Worm (Caenorhabditis elegans) whole organism, L4 larva: ENCODE results near the gene R11G1.7.
A peak's percentile ranks its signal among the peaks of the same experiment; 100 is the strongest.

Experiments
- D1046.2 ChIP-seq: fragments of 200-800 bp; sonication (Bioruptor generic); IDR thresholded peaks from 2 replicates; pipeline ENCODE4 v1.3.6; 2022; ENCODE audit warnings: missing genetic modification characterization, missing compliant biosample characterization
- F26F4.8 ChIP-seq: fragments of 200-800 bp; sonication (Bioruptor generic); conservative IDR thresholded peaks from 2 replicates; pipeline ENCODE4 v1.3.6; 2022; ENCODE audit warnings: missing genetic modification characterization, missing compliant biosample characterization
- R02D3.7 ChIP-seq: fragments of 150-350 bp; sonication (generic microtip); optimal IDR thresholded peaks from 3 replicates; lab custom pipeline; 2014; ENCODE audit warnings: missing biosample characterization, missing genetic modification characterization
- T26A8.4 ChIP-seq: fragments of 200-800 bp; sonication (Bioruptor generic); IDR thresholded peaks from 2 replicates; pipeline ENCODE4 v1.3.6; 2022; ENCODE audit warnings: missing genetic modification characterization, missing compliant biosample characterization
- Y105C5A.15 ChIP-seq: fragments of 200-800 bp; sonication (Bioruptor generic); IDR thresholded peaks from 2 replicates; pipeline ENCODE4 v1.3.6; 2022; ENCODE audit warnings: missing genetic modification characterization, missing compliant biosample characterization
- Y5F2A.4 ChIP-seq: fragments of 200-800 bp; sonication (Bioruptor generic); optimal IDR thresholded peaks from 2 replicates; lab custom pipeline; 2018; ENCODE audit warnings: mild to moderate bottlenecking, missing genetic modification characterization, missing compliant biosample characterization
- Y75B8A.6 ChIP-seq: fragments of 200-800 bp; sonication (Bioruptor generic); IDR thresholded peaks from 2 replicates; pipeline ENCODE4 v1.3.6; 2022; ENCODE audit warnings: missing genetic modification reagents, missing genetic modification characterization, missing compliant biosample characterization
- ZK546.5 ChIP-seq, 2 experiments: sonication (generic microtip); optimal IDR thresholded peaks; 2 replicates each; lab custom pipeline; 2017; ENCODE audit warnings: missing biosample characterization in 2 of 2, missing genetic modification characterization in 2 of 2
- aha-1 ChIP-seq: fragments of 150-350 bp; peaks from one replicate; lab custom pipeline; 2014; ENCODE audit warnings: missing biosample characterization, missing genetic modification characterization
- ama-1 ChIP-seq: fragments of 150-350 bp; optimal IDR thresholded peaks from 2 replicates; lab custom pipeline; 2014; ENCODE audit warnings: inconsistent platforms, mixed read lengths
- ceh-28 ChIP-seq: fragments of 150-350 bp; optimal IDR thresholded peaks from 2 replicates; lab custom pipeline; 2014; ENCODE audit warnings: missing biosample characterization, missing genetic modification reagents, missing genetic modification characterization
- ceh-44 ChIP-seq: fragments of 200-800 bp; sonication (Bioruptor generic); IDR thresholded peaks from 2 replicates; pipeline ENCODE4 v1.3.6; 2022; ENCODE audit warnings: missing genetic modification reagents, missing genetic modification characterization, missing compliant biosample characterization
- ceh-62 ChIP-seq: sonication (generic microtip); optimal IDR thresholded peaks from 2 replicates; lab custom pipeline; 2017; ENCODE audit warnings: missing biosample characterization, missing genetic modification characterization
- ceh-82 ChIP-seq: sonication (generic microtip); optimal IDR thresholded peaks from 2 replicates; lab custom pipeline; 2017; ENCODE audit warnings: missing biosample characterization, missing genetic modification characterization
- ces-1 ChIP-seq: fragments of 150-350 bp; sonication (generic microtip); optimal IDR thresholded peaks from 4 replicates; lab custom pipeline; 2014; ENCODE audit warnings: missing biosample characterization, missing genetic modification reagents, missing genetic modification characterization
- ctbp-1 ChIP-seq: fragments of 200-800 bp; sonication (Bioruptor generic); IDR thresholded peaks from 2 replicates; pipeline ENCODE4 v1.3.6; 2022; ENCODE audit warnings: missing genetic modification reagents, missing genetic modification characterization, missing compliant biosample characterization
- daf-12 ChIP-seq: fragments of 150-350 bp; optimal IDR thresholded peaks from 2 replicates; lab custom pipeline; 2014; ENCODE audit warnings: missing biosample characterization, missing genetic modification reagents, missing genetic modification characterization
- daf-19 ChIP-seq: fragments of 200-800 bp; sonication (Bioruptor generic); conservative IDR thresholded peaks from 2 replicates; pipeline ENCODE4 v1.3.6; 2022; ENCODE audit warnings: missing genetic modification characterization, missing compliant biosample characterization
- gei-8 ChIP-seq: fragments of 200-800 bp; sonication (Bioruptor generic); optimal IDR thresholded peaks from 2 replicates; lab custom pipeline; 2018; ENCODE audit warnings: mild to moderate bottlenecking, missing genetic modification characterization, missing compliant biosample characterization
- hlh-11 ChIP-seq: fragments of 200-800 bp; sonication (Bioruptor generic); optimal IDR thresholded peaks from 2 replicates; lab custom pipeline; 2018; ENCODE audit warnings: mild to moderate bottlenecking, missing genetic modification characterization, missing compliant biosample characterization
- lin-1 ChIP-seq: fragments of 200-800 bp; sonication (Bioruptor generic); IDR thresholded peaks from 2 replicates; pipeline ENCODE4 v1.3.6; 2022; ENCODE audit warnings: missing genetic modification reagents, missing genetic modification characterization, missing compliant biosample characterization
- lin-13 ChIP-seq: fragments of 150-350 bp; optimal IDR thresholded peaks from 2 replicates; lab custom pipeline; 2014; ENCODE audit warnings: missing biosample characterization, missing genetic modification reagents, missing genetic modification characterization
- lin-15B ChIP-seq: fragments of 150-350 bp; sonication (generic microtip); optimal IDR thresholded peaks from 3 replicates; lab custom pipeline; 2014; ENCODE audit warnings: missing biosample characterization, missing genetic modification characterization
- lin-38 ChIP-seq: fragments of 200-800 bp; sonication (Bioruptor generic); IDR thresholded peaks from 2 replicates; pipeline ENCODE4 v1.3.6; 2022; ENCODE audit warnings: missing genetic modification reagents, missing genetic modification characterization, missing compliant biosample characterization
- mdt-29 ChIP-seq: fragments of 200-800 bp; sonication (Bioruptor generic); IDR thresholded peaks from 2 replicates; pipeline ENCODE4 v1.3.6; 2022; ENCODE audit warnings: missing genetic modification reagents, missing genetic modification characterization, missing compliant biosample characterization
- mes-2 ChIP-seq: sonication (generic microtip); optimal IDR thresholded peaks from 2 replicates; lab custom pipeline; 2016; ENCODE audit warnings: missing genotype, mild to moderate bottlenecking, missing genetic modification characterization, missing compliant biosample characterization; ENCODE audit not compliant: poor library complexity, severe bottlenecking
- mxl-3 ChIP-seq: fragments of 200-800 bp; sonication (Bioruptor generic); optimal IDR thresholded peaks from 2 replicates; lab custom pipeline; 2018; ENCODE audit warnings: mild to moderate bottlenecking, missing genetic modification characterization, missing compliant biosample characterization
- nhr-102 ChIP-seq: sonication (generic microtip); optimal IDR thresholded peaks from 2 replicates; lab custom pipeline; 2016; ENCODE audit warnings: mild to moderate bottlenecking, missing genetic modification characterization, moderate library complexity, missing compliant biosample characterization
- nhr-11 ChIP-seq: fragments of 150-350 bp; optimal IDR thresholded peaks from 2 replicates; lab custom pipeline; 2014; ENCODE audit warnings: missing biosample characterization, missing genetic modification characterization
- nhr-111 ChIP-seq: fragments of 200-800 bp; sonication (Bioruptor generic); optimal IDR thresholded peaks from 2 replicates; lab custom pipeline; 2018; ENCODE audit warnings: mild to moderate bottlenecking, missing genetic modification characterization, missing compliant biosample characterization
- nhr-25 ChIP-seq: sonication (generic microtip); optimal IDR thresholded peaks from 2 replicates; lab custom pipeline; 2017; ENCODE audit warnings: missing genetic modification characterization, mild to moderate bottlenecking, missing compliant biosample characterization, antibody characterized with exemption, moderate library complexity, borderline replicate concordance; ENCODE audit not compliant: insufficient read depth
- nhr-28 ChIP-seq: fragments of 150-350 bp; optimal IDR thresholded peaks from 2 replicates; lab custom pipeline; 2014; ENCODE audit warnings: missing biosample characterization, missing genetic modification characterization
- nhr-42 ChIP-seq: fragments of 200-800 bp; sonication (Bioruptor generic); IDR thresholded peaks from 2 replicates; pipeline ENCODE4 v1.3.6; 2022; ENCODE audit warnings: missing genetic modification characterization, missing compliant biosample characterization
- nhr-6 ChIP-seq: fragments of 150-350 bp; optimal IDR thresholded peaks from 2 replicates; lab custom pipeline; 2014; ENCODE audit warnings: missing biosample characterization, missing genetic modification characterization
- nhr-76 ChIP-seq: fragments of 150-350 bp; optimal IDR thresholded peaks from 2 replicates; lab custom pipeline; 2014; ENCODE audit warnings: missing biosample characterization, missing genetic modification characterization
- nhr-77 ChIP-seq: fragments of 150-350 bp; optimal IDR thresholded peaks from 2 replicates; lab custom pipeline; 2014; ENCODE audit warnings: missing biosample characterization, missing genetic modification characterization
- php-3 ChIP-seq: fragments of 200-800 bp; sonication (Bioruptor generic); IDR thresholded peaks from 2 replicates; pipeline ENCODE4 v1.3.6; 2022; ENCODE audit warnings: missing genetic modification reagents, missing genetic modification characterization, missing compliant biosample characterization
- pqm-1 ChIP-seq: sonication (generic microtip); optimal IDR thresholded peaks from 2 replicates; lab custom pipeline; 2017; ENCODE audit warnings: missing biosample characterization, missing genetic modification characterization
- sdz-12 ChIP-seq: fragments of 200-800 bp; sonication (Bioruptor generic); optimal IDR thresholded peaks from 2 replicates; lab custom pipeline; 2018; ENCODE audit warnings: mild to moderate bottlenecking, missing genetic modification characterization, missing compliant biosample characterization
- skn-1 ChIP-seq: fragments of 150-350 bp; optimal IDR thresholded peaks from 2 replicates; lab custom pipeline; 2014; ENCODE audit warnings: missing biosample characterization, missing genetic modification characterization
- unc-130 ChIP-seq: sonication (generic microtip); optimal IDR thresholded peaks from 2 replicates; lab custom pipeline; 2016; ENCODE audit warnings: missing genetic modification reagents, missing genetic modification characterization, missing compliant biosample characterization
- unc-39 ChIP-seq: sonication (generic microtip); optimal IDR thresholded peaks from 2 replicates; lab custom pipeline; 2017; ENCODE audit warnings: missing biosample characterization, missing genetic modification characterization
- unc-62 ChIP-seq, 3 experiments: fragments of 150-350 bp in 1 of 3; sonication (generic microtip); optimal IDR thresholded peaks in 2 of 3; peaks in 1 of 3; 1 replicate in 1 of 3; 2 replicates in 2 of 3; lab custom pipeline; 2014 to 2017; ENCODE audit warnings: missing biosample characterization in 3 of 3, missing genetic modification characterization in 3 of 3, missing genetic modification reagents in 3 of 3, missing genotype in 1 of 3
- vab-7 ChIP-seq: fragments of 200-800 bp; sonication (Bioruptor generic); IDR thresholded peaks from 2 replicates; pipeline ENCODE4 v1.3.6; 2022; ENCODE audit warnings: missing genetic modification reagents, missing genetic modification characterization, missing compliant biosample characterization
- zag-1 ChIP-seq: fragments of 150-350 bp; optimal IDR thresholded peaks from 2 replicates; lab custom pipeline; 2014; ENCODE audit warnings: missing biosample characterization, missing genetic modification characterization
- zfp-3 ChIP-seq: fragments of 200-800 bp; sonication (Bioruptor generic); conservative IDR thresholded peaks from 2 replicates; pipeline ENCODE4 v1.3.6; 2022; ENCODE audit warnings: missing genetic modification reagents, missing genetic modification characterization, missing compliant biosample characterization
- ztf-11 ChIP-seq: fragments of 150-350 bp; optimal IDR thresholded peaks from 2 replicates; lab custom pipeline; 2014; ENCODE audit warnings: missing biosample characterization, missing genetic modification characterization

The R11G1.7 gene

DNA sequence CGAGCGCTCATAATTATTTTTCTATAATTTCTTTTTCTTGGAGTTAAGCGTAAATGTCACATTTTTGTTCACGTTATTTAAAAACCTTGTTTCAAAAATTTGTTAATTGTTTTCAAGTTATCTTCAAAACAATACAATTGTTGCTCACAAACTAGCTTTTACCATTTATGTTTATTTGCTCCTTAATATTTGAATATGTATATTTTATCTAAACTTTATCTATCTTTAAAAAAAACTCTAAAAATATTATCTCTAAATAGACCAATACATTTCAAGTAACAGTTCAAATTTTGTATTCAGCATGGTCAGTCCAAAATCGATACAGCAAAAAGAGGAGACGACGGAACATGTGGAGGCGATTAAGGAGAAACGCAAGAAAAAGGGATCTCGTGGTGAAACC, at the start of gene R11G1.7:
TSS of gene R11G1.7 (plus strand) at position 301 of the 400 bp plus-strand sequence.
- no peak for TF ChIP-seq daf-12 (tag; lab: Kevin White, UChicago)
- TF ChIP-seq mxl-3: no peak
- TF ChIP-seq nhr-28 (tag; lab: Kevin White, UChicago): no peak
- TF ChIP-seq lin-38 (GFP tag; lab: Robert Waterston, UW): no peak
- no peak for TF ChIP-seq ZK546.5 (tag; optimal IDR thresholded peaks at IDR 0.05; lab: Kevin White, UChicago)
- TF ChIP-seq lin-15B (tag; lab: Kevin White, UChicago): no peak
- no peak for TF ChIP-seq hlh-11 (tag; lab: Kevin White, UChicago)
- TF ChIP-seq nhr-42: no peak
- TF ChIP-seq pqm-1 (tag; lab: Kevin White, UChicago): no peak
- no peak for TF ChIP-seq ceh-62 (tag; lab: Kevin White, UChicago)
- TF ChIP-seq, all 104 proteins: peak for 0

DNA sequence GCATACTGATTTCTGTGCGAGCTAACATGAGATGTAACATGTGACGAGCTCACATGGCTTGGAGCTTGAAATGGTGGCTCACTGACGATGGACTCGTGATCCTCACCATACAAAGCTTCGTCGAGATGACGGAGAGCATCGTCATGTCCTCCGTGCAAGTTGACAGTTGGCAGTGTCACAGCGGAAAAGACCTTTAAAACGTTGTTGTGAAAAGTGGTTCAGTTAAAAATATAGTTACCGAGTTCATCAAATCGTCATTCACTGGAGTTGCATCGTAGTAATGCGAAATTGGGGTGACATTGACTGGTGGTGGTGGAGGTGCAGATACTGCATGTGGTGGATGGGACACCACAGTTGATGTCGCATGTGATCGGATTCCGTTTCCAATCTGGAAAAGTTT, 45.6 kb upstream of the R11G1.7 start:
- TF ChIP-seq nhr-76 (tag; lab: Kevin White, UChicago) (no peak), ces-1 (GFP tag; lab: Kevin White, UChicago) (no peak), aha-1 (tag; lab: Kevin White, UChicago) (peak; percentile 62), ceh-28 (no peak), gei-8 (GFP tag; lab: Kevin White, UChicago) (no peak), ceh-82 (tag; lab: Kevin White, UChicago) (no peak), unc-62 (GFP tag; optimal IDR thresholded peaks at IDR 0.05 in 1 of 2; lab: Kevin White, UChicago) (peak in 1 of 2 experiments; percentile 76), unc-62 (tag; optimal IDR thresholded peaks at IDR 0.05; lab: Kevin White, UChicago) (no peak), Y105C5A.15 (GFP tag; lab: Robert Waterston, UW) (no peak)

DNA sequence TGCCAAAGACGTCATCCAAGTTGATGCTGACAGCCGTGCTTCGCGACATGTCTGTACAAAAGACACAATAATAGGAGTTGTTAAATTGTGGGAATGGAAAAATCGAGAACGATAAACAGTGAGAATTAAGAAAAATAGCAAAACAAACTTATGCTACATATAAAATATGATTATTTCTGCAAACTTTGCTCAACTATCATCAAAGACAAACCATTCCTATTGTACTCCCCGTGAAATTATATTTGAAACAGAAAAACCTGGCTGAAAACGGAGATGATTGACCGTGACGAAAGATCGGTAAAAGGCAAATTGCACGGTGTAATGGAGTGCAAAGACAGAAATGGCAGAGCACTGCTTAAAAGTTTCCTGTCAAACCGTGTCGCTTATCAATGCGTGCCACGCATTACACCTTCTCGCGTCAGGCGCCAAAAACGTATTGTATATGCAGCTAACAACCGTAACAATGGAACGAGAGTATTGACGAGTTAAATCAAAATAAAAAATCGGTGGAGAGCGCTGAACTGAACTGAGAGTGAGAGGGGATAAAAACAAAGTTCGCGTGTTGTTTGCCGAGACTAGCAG, 44.9 kb upstream of the R11G1.7 start, which contains the start of gene C18B2.5:
TSS of gene C18B2.5 (minus strand) at position 51 of the 582 bp plus-strand sequence.
- peak; percentile 87 for TF ChIP-seq pqm-1 (tag; lab: Kevin White, UChicago)
- TF ChIP-seq daf-19 (GFP tag; lab: Robert Waterston, UW): no peak
- no peak for TF ChIP-seq nhr-111 (GFP tag; lab: Kevin White, UChicago)
- peak; percentile 74 for TF ChIP-seq nhr-28 (tag; lab: Kevin White, UChicago)
- TF ChIP-seq nhr-77 (tag; lab: Kevin White, UChicago): peak; percentile 64
- no peak for TF ChIP-seq sdz-12 (GFP tag; lab: Kevin White, UChicago)
- no peak for TF ChIP-seq zag-1
- no peak for TF ChIP-seq ztf-11 (tag; lab: Kevin White, UChicago)
- no peak for TF ChIP-seq nhr-76 (tag; lab: Kevin White, UChicago)
- no peak for TF ChIP-seq Y75B8A.6 (GFP tag; lab: Robert Waterston, UW)
- TF ChIP-seq nhr-25: no peak
- TF ChIP-seq D1046.2: no peak
- no peak for TF ChIP-seq R02D3.7 (tag; lab: Kevin White, UChicago)
- TF ChIP-seq ctbp-1: no peak
- TF ChIP-seq vab-7 (GFP tag; lab: Robert Waterston, UW): no peak
- no peak for TF ChIP-seq lin-1 (GFP tag; lab: Robert Waterston, UW)
- peak; percentile 66 for TF ChIP-seq hlh-11 (tag; lab: Kevin White, UChicago)
- no peak for TF ChIP-seq T26A8.4 (GFP tag; lab: Robert Waterston, UW)
- no peak for TF ChIP-seq F26F4.8 (GFP tag; lab: Robert Waterston, UW)
- TF ChIP-seq nhr-42: no peak
- no peak for TF ChIP-seq Y5F2A.4 (GFP tag; lab: Kevin White, UChicago)
- TF ChIP-seq ceh-44: no peak
- TF ChIP-seq ces-1 (GFP tag; lab: Kevin White, UChicago): no peak
- no peak for TF ChIP-seq nhr-11 (tag; lab: Kevin White, UChicago)
- no peak for TF ChIP-seq gei-8 (GFP tag; lab: Kevin White, UChicago)
- TF ChIP-seq nhr-102: no peak
- TF ChIP-seq unc-39 (tag; lab: Kevin White, UChicago): no peak
- no peak for TF ChIP-seq mdt-29
- no peak for TF ChIP-seq lin-13 (GFP tag; lab: Kevin White, UChicago)
- TF ChIP-seq php-3: no peak
- no peak for TF ChIP-seq unc-130 (GFP tag; lab: Kevin White, UChicago)
- TF ChIP-seq zfp-3 (GFP tag; lab: Robert Waterston, UW): no peak
- no peak for TF ChIP-seq mes-2 (tag; lab: Kevin White, UChicago)
- TF ChIP-seq daf-12 (tag; lab: Kevin White, UChicago): no peak
- TF ChIP-seq ama-1 (lab: Kevin White, UChicago): no peak
- TF ChIP-seq skn-1 (tag; lab: Kevin White, UChicago): no peak
- TF ChIP-seq nhr-6: no peak
